Fruit fly (Drosophila melanogaster) whole organism, pupa: ENCODE results near the gene msn.

Experiments
- CG12605 ChIP-seq: fragments of 200-800 bp; sonication (Bioruptor generic); IDR thresholded peaks from 2 replicates; pipeline ENCODE4 v1.3.6; 2022; ENCODE audit warnings: missing biosample characterization, missing genetic modification characterization
- CG13204 ChIP-seq: fragments of 200-800 bp; sonication (Bioruptor generic); optimal IDR thresholded peaks from 2 replicates; lab custom pipeline; 2018; ENCODE audit warnings: missing biosample characterization, mild to moderate bottlenecking, missing genetic modification characterization, moderate library complexity
- CG14655 ChIP-seq: fragments of 200-800 bp; sonication (Bioruptor generic); optimal IDR thresholded peaks from 3 replicates; lab custom pipeline; 2017; ENCODE audit warnings: mild to moderate bottlenecking, missing biosample characterization, missing genetic modification reagents, missing genetic modification characterization
- CG15710 ChIP-seq: fragments of 200-800 bp; sonication (Bioruptor generic); optimal IDR thresholded peaks from 2 replicates; lab custom pipeline; 2018; ENCODE audit warnings: missing biosample characterization, mild to moderate bottlenecking, missing genetic modification characterization, moderate library complexity
- CG34367 ChIP-seq: fragments of 200-800 bp; sonication (Bioruptor generic); optimal IDR thresholded peaks from 2 replicates; lab custom pipeline; 2018; ENCODE audit warnings: missing biosample characterization, mild to moderate bottlenecking, missing genetic modification characterization
- CG4496 ChIP-seq: fragments of 200-800 bp; sonication (Bioruptor generic); IDR thresholded peaks from 3 replicates; pipeline ENCODE4 v1.3.6; 2022; ENCODE audit warnings: missing biosample characterization, missing genetic modification characterization
- CG9948 ChIP-seq: fragments of 200-800 bp; sonication (Bioruptor generic); optimal IDR thresholded peaks from 2 replicates; lab custom pipeline; 2018; ENCODE audit warnings: missing biosample characterization, mild to moderate bottlenecking, missing genetic modification characterization, moderate library complexity
- EcR ChIP-seq: fragments of 200-800 bp; sonication (Bioruptor generic); optimal IDR thresholded peaks from 3 replicates; lab custom pipeline; 2019; ENCODE audit warnings: missing biosample characterization, missing genetic modification characterization, mild to moderate bottlenecking, moderate library complexity, missing genetic modification reagents
- Pif1A ChIP-seq: fragments of 200-800 bp; sonication (Bioruptor generic); optimal IDR thresholded peaks from 3 replicates; lab custom pipeline; 2016; ENCODE audit warnings: missing biosample characterization, missing genetic modification characterization
- Pif1B ChIP-seq: fragments of 200-800 bp; sonication (Bioruptor generic); optimal IDR thresholded peaks from 3 replicates; lab custom pipeline; 2016; ENCODE audit warnings: missing biosample characterization, missing genetic modification characterization
- gl ChIP-seq: fragments of 200-800 bp; sonication (Bioruptor generic); optimal IDR thresholded peaks from 2 replicates; lab custom pipeline; 2018; ENCODE audit warnings: missing biosample characterization, mild to moderate bottlenecking, missing genetic modification characterization
- rn ChIP-seq: fragments of 200-800 bp; sonication (Bioruptor generic); IDR thresholded peaks from 2 replicates; pipeline ENCODE4 v1.3.6; 2022; ENCODE audit warnings: missing biosample characterization, missing genetic modification characterization

- TF ChIP-seq CG14655 (GFP tag; lab: Kevin White, UChicago) = peak; percentile 36
- TF ChIP-seq Pif1A (GFP tag; lab: Kevin White, UChicago) = no peak
- TF ChIP-seq CG12605 = no peak
- no peak for TF ChIP-seq rn (GFP tag; lab: Robert Waterston, UW)
- no peak for TF ChIP-seq CG4496 (GFP tag; lab: Robert Waterston, UW)
- TF ChIP-seq Pif1B (GFP tag; lab: Kevin White, UChicago) = peak; percentile 9
- no peak for TF ChIP-seq CG13204
- TF ChIP-seq CG15710 (tag; lab: Kevin White, UChicago) = no peak
- TF ChIP-seq gl (tag; lab: Kevin White, UChicago) = no peak
- no peak for TF ChIP-seq CG34367 (tag; lab: Kevin White, UChicago)
- no peak for TF ChIP-seq CG9948 (tag; lab: Kevin White, UChicago)
- TF ChIP-seq EcR (GFP tag; lab: Kevin White, UChicago) = peak; percentile 8
These were observed 9.1 kb downstream of the msn start for dm6 chr3L:2577096-2577831.
